Fruit fly (Drosophila melanogaster) whole organism, wandering third instar larva: ENCODE measurements around the gene Pex10.

Experiments
- Abd-B ChIP-seq: fragments of >200 bp; optimal IDR thresholded peaks from 2 replicates; lab custom pipeline; 2017; ENCODE audit warnings: missing biosample characterization, missing genetic modification characterization
- CG32264 ChIP-seq: fragments of 200-800 bp; sonication (Bioruptor generic); optimal IDR thresholded peaks from 2 replicates; lab custom pipeline; 2016; ENCODE audit warnings: missing biosample characterization, missing genetic modification characterization
- CG9705 ChIP-seq: fragments of 200-800 bp; sonication (Bioruptor generic); optimal IDR thresholded peaks from 2 replicates; lab custom pipeline; 2018; ENCODE audit warnings: missing biosample characterization, mild to moderate bottlenecking, missing genetic modification characterization
- CrebA ChIP-seq: fragments of 200-800 bp; sonication (Bioruptor generic); optimal IDR thresholded peaks from 2 replicates; lab custom pipeline; 2016; ENCODE audit warnings: missing biosample characterization, mild to moderate bottlenecking, missing genetic modification characterization, borderline replicate concordance
- Dif ChIP-seq: fragments of 200-275, 200-300 bp; sonication (Bioruptor generic); optimal IDR thresholded peaks from 2 replicates; lab custom pipeline; 2018; ENCODE audit warnings: missing biosample characterization, missing genetic modification characterization; ENCODE audit not compliant: partially characterized antibody
- GATAd ChIP-seq: sonication (Bioruptor generic); optimal IDR thresholded peaks from 2 replicates; lab custom pipeline; 2016; ENCODE audit warnings: missing biosample characterization, missing genetic modification characterization
- HLH106 ChIP-seq: fragments of 200-800 bp; optimal IDR thresholded peaks from 3 replicates; lab custom pipeline; 2019; ENCODE audit warnings: missing biosample characterization, mild to moderate bottlenecking, missing genetic modification characterization, moderate library complexity
- Hnf4 ChIP-seq: fragments of 200-800 bp; sonication (Bioruptor generic); optimal IDR thresholded peaks from 2 replicates; lab custom pipeline; 2016; ENCODE audit warnings: missing biosample characterization, mild to moderate bottlenecking, missing genetic modification characterization
- Hr78 ChIP-seq: fragments of >200 bp; optimal IDR thresholded peaks from 2 replicates; lab custom pipeline; 2017; ENCODE audit warnings: missing biosample characterization, missing genetic modification characterization
- Hr83 ChIP-seq: fragments of 200-300 bp; sonication (Bioruptor generic); optimal IDR thresholded peaks from 2 replicates; lab custom pipeline; 2016; ENCODE audit warnings: missing biosample characterization, mild to moderate bottlenecking, missing genetic modification characterization, moderate library complexity; ENCODE audit not compliant: poor library complexity, severe bottlenecking
- Jra ChIP-seq: sonication (Bioruptor generic); optimal IDR thresholded peaks from 2 replicates; lab custom pipeline; 2016; ENCODE audit warnings: missing biosample characterization, missing genetic modification characterization
- Mio ChIP-seq: sonication (Bioruptor generic); optimal IDR thresholded peaks from 2 replicates; lab custom pipeline; 2016; ENCODE audit warnings: missing biosample characterization, missing genetic modification characterization
- Myc ChIP-seq: fragments of >200 bp; optimal IDR thresholded peaks from 2 replicates; lab custom pipeline; 2017
- N ChIP-seq: fragments of >200 bp; optimal IDR thresholded peaks from 2 replicates; lab custom pipeline; 2018; ENCODE audit warnings: missing biosample characterization, missing external identifiers, missing genetic modification characterization
- Rel ChIP-seq, 2 experiments: fragments of 200-800 bp; sonication (Bioruptor generic) in 1 of 2; optimal IDR thresholded peaks; 2 replicates in 1 of 2; 3 replicates in 1 of 2; lab custom pipeline; 2016 to 2019; ENCODE audit warnings: mild to moderate bottlenecking in 2 of 2, missing biosample characterization in 2 of 2, missing genetic modification characterization in 2 of 2, moderate library complexity in 1 of 2
- Sp1 ChIP-seq: fragments of 200-800 bp; sonication (Bioruptor generic); optimal IDR thresholded peaks from 3 replicates; lab custom pipeline; 2019; ENCODE audit warnings: missing biosample characterization, mild to moderate bottlenecking, missing genetic modification characterization, moderate library complexity
- brk ChIP-seq: fragments of 200-800 bp; sonication (Bioruptor generic); optimal IDR thresholded peaks from 2 replicates; lab custom pipeline; 2016; ENCODE audit warnings: missing biosample characterization, mild to moderate bottlenecking, missing genetic modification characterization
- dmrt93B ChIP-seq: fragments of 200-800 bp; sonication (Bioruptor generic); optimal IDR thresholded peaks from 2 replicates; lab custom pipeline; 2018; ENCODE audit warnings: missing biosample characterization, mild to moderate bottlenecking, missing genetic modification characterization
- dsf ChIP-seq: sonication (Bioruptor generic); optimal IDR thresholded peaks from 2 replicates; lab custom pipeline; 2016; ENCODE audit warnings: missing biosample characterization, missing genetic modification characterization, borderline replicate concordance
- ey ChIP-seq: fragments of 200-800 bp; sonication (Bioruptor generic); optimal IDR thresholded peaks from 2 replicates; lab custom pipeline; 2016; ENCODE audit warnings: missing biosample characterization, missing genetic modification characterization
- foxo ChIP-seq, 2 experiments: fragments of 200-800 bp; sonication (Bioruptor generic); optimal IDR thresholded peaks; 2 replicates in 1 of 2; 3 replicates in 1 of 2; lab custom pipeline; 2016 to 2017; ENCODE audit warnings: missing biosample characterization in 2 of 2, missing genetic modification characterization in 2 of 2
- fru ChIP-seq: fragments of 200-800 bp; sonication (Bioruptor generic); optimal IDR thresholded peaks from 3 replicates; lab custom pipeline; 2016; ENCODE audit warnings: missing biosample characterization, mild to moderate bottlenecking, missing genetic modification characterization
- jim ChIP-seq: fragments of 175-275, 200-325 bp; sonication (Bioruptor generic); optimal IDR thresholded peaks from 2 replicates; lab custom pipeline; 2016; ENCODE audit warnings: missing biosample characterization, mild to moderate bottlenecking, missing genetic modification characterization
- psq ChIP-seq: fragments of 200-800 bp; sonication (Bioruptor generic); optimal IDR thresholded peaks from 3 replicates; lab custom pipeline; 2017; ENCODE audit warnings: missing biosample characterization, mild to moderate bottlenecking, missing genetic modification characterization, moderate library complexity
- rgr ChIP-seq: fragments of 200-800 bp; sonication (Bioruptor generic); optimal IDR thresholded peaks from 3 replicates; lab custom pipeline; 2016; ENCODE audit warnings: missing biosample characterization, mild to moderate bottlenecking, missing genetic modification characterization
- sage ChIP-seq: fragments of 200-800 bp; sonication (Bioruptor generic); optimal IDR thresholded peaks from 2 replicates; lab custom pipeline; 2016; ENCODE audit warnings: missing biosample characterization, mild to moderate bottlenecking, missing genetic modification characterization
- sv ChIP-seq: fragments of 200-800 bp; sonication (Bioruptor generic); optimal IDR thresholded peaks from 3 replicates; lab custom pipeline; 2016; ENCODE audit warnings: missing biosample characterization, missing genetic modification characterization
- usp ChIP-seq: fragments of >200 bp; optimal IDR thresholded peaks from 2 replicates; lab custom pipeline; 2017; ENCODE audit warnings: missing biosample characterization, missing genetic modification characterization
- woc ChIP-seq: sonication (Bioruptor generic); optimal IDR thresholded peaks from 2 replicates; lab custom pipeline; 2016; ENCODE audit warnings: missing biosample characterization, mild to moderate bottlenecking, missing genetic modification characterization

Pex10 gene

dm6 chr3L:1549148-1549547, 8.9 kb upstream of the Pex10 start:
- TF ChIP-seq CG9705 (no peak), rgr (GFP tag; lab: Kevin White, UChicago) (peak; percentile 12), Hr83 (GFP tag; lab: Kevin White, UChicago) (peak; percentile 54), Mio (GFP tag; lab: Kevin White, UChicago) (no peak), Hnf4 (GFP tag; lab: Kevin White, UChicago) (peak; percentile 5)

dm6 chr3L:1549634-1550071, 8.4 kb upstream of the Pex10 start:
- TF ChIP-seq psq (no peak), Dif (GFP tag; lab: Kevin White, UChicago) (no peak), rgr (GFP tag; lab: Kevin White, UChicago) (no peak), CrebA (no peak), brk (GFP tag; lab: Kevin White, UChicago) (no peak), fru (GFP tag; lab: Kevin White, UChicago) (no peak), Hnf4 (GFP tag; lab: Kevin White, UChicago) (no peak), jim (no peak), sage (GFP tag; lab: Kevin White, UChicago) (no peak), GATAd (GFP tag; lab: Kevin White, UChicago) (no peak), Hr78 (GFP tag; lab: Kevin White, UChicago) (no peak), Myc (lab: Kevin White, UChicago) (no peak), CG9705 (no peak), Jra (GFP tag; lab: Kevin White, UChicago) (no peak)

DNA sequence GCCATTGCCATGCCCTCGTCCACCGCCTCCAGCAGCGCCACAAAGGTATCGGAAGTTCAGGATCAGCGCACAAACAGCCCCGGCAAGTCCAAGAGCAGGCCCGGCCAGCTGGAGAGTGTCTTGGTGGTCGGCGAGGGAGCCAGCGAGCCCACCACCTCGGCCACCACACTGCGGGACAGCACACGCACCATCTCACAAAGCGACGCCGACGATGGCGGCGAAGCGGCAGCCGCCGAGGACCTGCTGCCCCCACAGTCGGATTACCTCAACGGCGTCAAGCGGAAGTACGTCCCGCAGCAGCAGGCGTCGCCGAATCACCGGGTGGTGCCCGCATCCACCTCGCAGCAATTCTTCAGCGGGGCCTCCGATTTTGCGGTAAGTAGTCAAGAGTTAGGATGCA, 7.1 kb upstream of the Pex10 start:
- TF ChIP-seq Myc (lab: Kevin White, UChicago) (no peak), CrebA (no peak), jim (no peak), Mio (GFP tag; lab: Kevin White, UChicago) (no peak), Rel (GFP tag; optimal IDR thresholded peaks at IDR 0.05; lab: Kevin White, UChicago) (no peak), Rel (tag; optimal IDR thresholded peaks at IDR 0.05; lab: Kevin White, UChicago) (no peak), woc (GFP tag; lab: Kevin White, UChicago) (no peak), N (GFP tag; lab: Kevin White, UChicago) (no peak), psq (no peak), brk (GFP tag; lab: Kevin White, UChicago) (no peak), Jra (GFP tag; lab: Kevin White, UChicago) (no peak), dmrt93B (GFP tag; lab: Kevin White, UChicago) (no peak), usp (GFP tag; lab: Kevin White, UChicago) (no peak)

DNA sequence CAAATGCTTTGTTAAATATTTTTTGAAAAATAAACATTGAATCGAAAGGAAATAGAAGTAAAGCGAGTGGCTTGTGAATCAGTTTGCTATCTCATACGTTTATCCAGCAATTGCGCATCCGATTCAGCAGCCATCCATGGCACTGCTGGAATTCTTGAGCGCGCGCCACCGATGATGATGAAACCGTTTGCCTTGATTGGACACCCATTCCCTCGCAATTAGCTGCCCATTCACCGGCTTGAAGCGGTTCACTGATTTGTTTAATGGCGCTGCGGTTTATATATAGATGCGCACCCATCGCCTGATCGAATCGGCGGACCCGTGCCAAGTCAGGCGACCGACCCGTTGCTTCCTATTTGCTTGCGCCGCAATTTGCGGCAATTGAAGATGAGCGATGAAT, 4.8 kb upstream of the Pex10 start, which contains the start of gene Pcyt2:
Gene Pcyt2 (plus strand): TSS at position 301 of the 400 bp plus-strand sequence.
- TF ChIP-seq N (GFP tag; lab: Kevin White, UChicago) = no peak
- TF ChIP-seq HLH106 (tag; lab: Kevin White, UChicago) = no peak
- no peak for TF ChIP-seq ey (GFP tag; lab: Kevin White, UChicago)
- no peak for TF ChIP-seq Abd-B (GFP tag; lab: Kevin White, UChicago)
- TF ChIP-seq Hr83 (GFP tag; lab: Kevin White, UChicago) = no peak
- no peak for TF ChIP-seq sage (GFP tag; lab: Kevin White, UChicago)
- TF ChIP-seq dsf (GFP tag; lab: Kevin White, UChicago) = no peak
- TF ChIP-seq Mio (GFP tag; lab: Kevin White, UChicago) = no peak
- no peak for TF ChIP-seq sv (GFP tag; lab: Kevin White, UChicago)
- TF ChIP-seq Sp1 (GFP tag; lab: Kevin White, UChicago) = no peak
- TF ChIP-seq rgr (GFP tag; lab: Kevin White, UChicago) = no peak
- TF ChIP-seq usp (GFP tag; lab: Kevin White, UChicago) = no peak
- no peak for TF ChIP-seq Rel (GFP tag; optimal IDR thresholded peaks at IDR 0.05; lab: Kevin White, UChicago)
- TF ChIP-seq Rel (tag; optimal IDR thresholded peaks at IDR 0.05; lab: Kevin White, UChicago) = no peak

- TF ChIP-seq ey (GFP tag; lab: Kevin White, UChicago) (no peak), foxo (GFP tag; optimal IDR thresholded peaks at IDR 0.05; lab: Kevin White, UChicago) (no peak), CG32264 (GFP tag; lab: Kevin White, UChicago) (no peak), Dif (GFP tag; lab: Kevin White, UChicago) (no peak)
- TF ChIP-seq, all 38 proteins: peak for 0
Measured at dm6 chr3L:1565092-1565491, 7.1 kb downstream of the Pex10 start, which contains the start of gene CG12003. CG12003 (plus strand) TSS chr3L:1565392.
